Worm (Caenorhabditis elegans) whole organism, L3 larva: ENCODE measurements around the gene unc-68.

Experiments used
- ceh-16 ChIP-seq: sonication (generic microtip); optimal IDR thresholded peaks from 2 replicates; lab custom pipeline; 2017; ENCODE audit warnings: missing biosample characterization, missing genetic modification characterization
- fos-1 ChIP-seq: fragments of 150-350 bp; optimal IDR thresholded peaks from 2 replicates; lab custom pipeline; 2014; ENCODE audit warnings: missing biosample characterization, missing genetic modification characterization
- nhr-25 ChIP-seq: sonication (generic microtip); optimal IDR thresholded peaks from 2 replicates; lab custom pipeline; 2017; ENCODE audit warnings: missing biosample characterization, missing genetic modification characterization
- pqm-1 ChIP-seq: fragments of 150-350 bp; optimal IDR thresholded peaks from 2 replicates; lab custom pipeline; 2017; ENCODE audit warnings: missing biosample characterization, missing genetic modification characterization, inconsistent platforms
- sea-2 ChIP-seq: fragments of 150-350 bp; sonication (generic microtip); optimal IDR thresholded peaks from 4 replicates; lab custom pipeline; 2014; ENCODE audit warnings: missing biosample characterization, missing genetic modification reagents, missing genetic modification characterization
- tbx-2 ChIP-seq: sonication (generic microtip); optimal IDR thresholded peaks from 2 replicates; lab custom pipeline; 2016; ENCODE audit warnings: mild to moderate bottlenecking, missing genetic modification characterization, missing compliant biosample characterization
- unc-39 ChIP-seq: sonication (generic microtip); optimal IDR thresholded peaks from 4 replicates; lab custom pipeline; 2017; ENCODE audit warnings: missing biosample characterization, missing genetic modification characterization

DNA sequence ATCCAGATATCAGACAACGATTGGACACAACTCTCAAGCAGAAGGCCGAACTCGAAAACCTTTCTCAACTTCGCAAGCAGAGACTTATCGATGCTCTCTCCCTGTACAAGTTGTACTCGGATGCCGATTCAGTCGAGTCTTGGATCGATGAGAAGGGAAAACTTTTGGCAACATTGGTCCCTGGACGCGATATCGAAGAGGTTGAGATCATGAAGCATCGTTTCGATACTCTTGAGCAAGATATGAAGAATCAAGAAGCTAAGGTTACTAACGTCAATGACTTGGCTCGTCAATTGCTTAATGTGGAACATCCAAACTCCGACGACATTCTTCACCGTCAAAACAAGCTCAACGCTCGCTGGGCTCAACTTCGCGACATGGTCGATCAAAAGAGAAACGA lies 43.8 kb downstream of the unc-68 start:
- TF ChIP-seq pqm-1 (tag; lab: Kevin White, UChicago) (no peak), unc-39 (tag; lab: Kevin White, UChicago) (no peak), sea-2 (GFP tag; lab: Kevin White, UChicago) (no peak), tbx-2 (no peak), ceh-16 (tag; lab: Kevin White, UChicago) (no peak), nhr-25 (tag; lab: Kevin White, UChicago) (no peak), fos-1 (tag; lab: Kevin White, UChicago) (no peak)
